Fruit fly (Drosophila melanogaster): ENCODE results near the gene CG14710.

Gene CG14710

dm6 chr3R:11581340-11582252 lies 38.3 kb upstream of the CG14710 start, which contains the start of gene wkd (continued):
- peak; percentile 25; the same call in 1 of the 3 replicates for TF ChIP-seq CG17361 (GFP tag; IDR thresholded peaks at IDR 0.05)
- no peak for TF ChIP-seq CG2199 (GFP tag; IDR thresholded peaks at IDR 0.05)
- no peak for TF ChIP-seq Gug (GFP tag; IDR thresholded peaks at IDR 0.05)
- peak; percentile 68; the same call in 2 of the 3 replicates for TF ChIP-seq CG7963 (GFP tag; IDR thresholded peaks at IDR 0.05; ENCODE audit: partially characterized antibody)
- TF ChIP-seq otp (GFP tag; IDR thresholded peaks at IDR 0.05), result no peak
- peak; percentile 73 for TF ChIP-seq CG12659 (GFP tag; optimal IDR thresholded peaks at IDR 0.05)
- no peak for TF ChIP-seq fd102C (GFP tag; optimal IDR thresholded peaks at IDR 0.05)
- TF ChIP-seq pros (GFP tag; optimal IDR thresholded peaks at IDR 0.05), result no peak
- no peak for TF ChIP-seq bcd (GFP tag; optimal IDR thresholded peaks at IDR 0.05)
- peak; percentile 58 for TF ChIP-seq NC2β (GFP tag; optimal IDR thresholded peaks at IDR 0.05)
- peak; percentile 57; the same call in 1 of the 2 replicates for TF ChIP-seq CG9932 (GFP tag; IDR thresholded peaks at IDR 0.05)
- TF ChIP-seq CG7987 (GFP tag; optimal IDR thresholded peaks at IDR 0.05), result peak; percentile 4
- no peak for TF ChIP-seq luna (GFP tag; optimal IDR thresholded peaks at IDR 0.05)
- TF ChIP-seq CG6683 (GFP tag; optimal IDR thresholded peaks at IDR 0.05), result no peak
- no peak for TF ChIP-seq lilli (GFP tag; optimal IDR thresholded peaks at IDR 0.05)
- TF ChIP-seq dmrt99B (tag; optimal IDR thresholded peaks at IDR 0.05), result no peak
- TF ChIP-seq btn (GFP tag; optimal IDR thresholded peaks at IDR 0.05), result no peak
- TF ChIP-seq schlank (tag; optimal IDR thresholded peaks at IDR 0.05), result no peak
- no peak for TF ChIP-seq Lim3 (GFP tag; IDR thresholded peaks at IDR 0.05)
- TF ChIP-seq CG1792 (GFP tag; optimal IDR thresholded peaks at IDR 0.05), result no peak
- no peak for TF ChIP-seq abd-A (tag; optimal IDR thresholded peaks at IDR 0.05)
- TF ChIP-seq ato (GFP tag; IDR thresholded peaks at IDR 0.05; ENCODE audit: partially characterized antibody), result peak; percentile 77; the same call in 1 of the 2 replicates
- peak; percentile 23 for TF ChIP-seq Mad (GFP tag; optimal IDR thresholded peaks at IDR 0.05)
- no peak for TF ChIP-seq ttk (GFP tag; IDR thresholded peaks at IDR 0.05)
- peak; percentile 54 for TF ChIP-seq Myb (GFP tag; optimal IDR thresholded peaks at IDR 0.05)
- TF ChIP-seq tll (GFP tag; optimal IDR thresholded peaks at IDR 0.05), result no peak
- TF ChIP-seq CG10274 (GFP tag; optimal IDR thresholded peaks at IDR 0.05), result no peak
- no peak for TF ChIP-seq CG3163 (GFP tag; optimal IDR thresholded peaks at IDR 0.05)
- peak; percentile 73 for TF ChIP-seq CG3847 (GFP tag; IDR thresholded peaks at IDR 0.05)
- no peak for TF ChIP-seq ems (GFP tag; optimal IDR thresholded peaks at IDR 0.05)
- TF ChIP-seq disco-r (GFP tag; optimal IDR thresholded peaks at IDR 0.05), result no peak
- no peak for TF ChIP-seq CG11723 (GFP tag; optimal IDR thresholded peaks at IDR 0.05)
- no peak for TF ChIP-seq pb (GFP tag; optimal IDR thresholded peaks at IDR 0.05)
- no peak for TF ChIP-seq esg (GFP tag; conservative IDR thresholded peaks at IDR 0.05)
- peak in 1 of 2 experiments; percentile 61 for TF ChIP-seq Trl (optimal IDR thresholded peaks at IDR 0.05)
- TF ChIP-seq Trl (GFP tag; optimal IDR thresholded peaks at IDR 0.05), result no peak
- TF ChIP-seq CG17912 (GFP tag; optimal IDR thresholded peaks at IDR 0.05), result no peak
- TF ChIP-seq Atf-2 (GFP tag; optimal IDR thresholded peaks at IDR 0.05), result no peak
- no peak for TF ChIP-seq ap (GFP tag; IDR thresholded peaks at IDR 0.05)
- no peak for TF ChIP-seq Lpt (GFP tag; optimal IDR thresholded peaks at IDR 0.05)
- TF ChIP-seq zfh2 (GFP tag; optimal IDR thresholded peaks at IDR 0.05), result no peak
- TF ChIP-seq crc (GFP tag; optimal IDR thresholded peaks at IDR 0.05), result no peak
- TF ChIP-seq CG13296 (GFP tag; optimal IDR thresholded peaks at IDR 0.05), result no peak
- no peak for TF ChIP-seq kah (GFP tag; optimal IDR thresholded peaks at IDR 0.05)
- TF ChIP-seq CG12942 (GFP tag; optimal IDR thresholded peaks at IDR 0.05), result no peak
- TF ChIP-seq CG15514 (GFP tag; optimal IDR thresholded peaks at IDR 0.05), result peak; percentile 32
- no peak for TF ChIP-seq zfh1 (GFP tag; IDR thresholded peaks at IDR 0.05)
- TF ChIP-seq ab (GFP tag; optimal IDR thresholded peaks at IDR 0.05), result no peak
- no peak for TF ChIP-seq Gsc (GFP tag; IDR thresholded peaks at IDR 0.05)
- TF ChIP-seq Doc3 (GFP tag; IDR thresholded peaks at IDR 0.05; ENCODE audit: partially characterized antibody), result peak; percentile 86
